Worm (Caenorhabditis elegans) whole organism, L4/young adult: Measurements from ENCODE around the gene C45G9.9.
A peak's percentile ranks its signal among the peaks of the same experiment; 100 is the strongest.
"Not testable (repeated sequence)": the region's sequence is repeated elsewhere in the genome, so short reads cannot be mapped to it uniquely, and the experiment has no call there.

Experiments used
- W03F9.2 ChIP-seq: fragments of 150-350 bp; optimal IDR thresholded peaks from 2 replicates; lab custom pipeline; 2014; ENCODE audit warnings: missing biosample characterization, missing genetic modification characterization
- dao-5 ChIP-seq: sonication (generic microtip); optimal IDR thresholded peaks from 2 replicates; lab custom pipeline; 2016; ENCODE audit warnings: missing genotype, missing genetic modification characterization, moderate library complexity, missing compliant biosample characterization
- him-1 ChIP-seq: sonication (generic microtip); optimal IDR thresholded peaks from 2 replicates; lab custom pipeline; 2016; ENCODE audit warnings: missing genotype, missing genetic modification reagents, missing genetic modification characterization, missing compliant biosample characterization

C45G9.9 gene

DNA sequence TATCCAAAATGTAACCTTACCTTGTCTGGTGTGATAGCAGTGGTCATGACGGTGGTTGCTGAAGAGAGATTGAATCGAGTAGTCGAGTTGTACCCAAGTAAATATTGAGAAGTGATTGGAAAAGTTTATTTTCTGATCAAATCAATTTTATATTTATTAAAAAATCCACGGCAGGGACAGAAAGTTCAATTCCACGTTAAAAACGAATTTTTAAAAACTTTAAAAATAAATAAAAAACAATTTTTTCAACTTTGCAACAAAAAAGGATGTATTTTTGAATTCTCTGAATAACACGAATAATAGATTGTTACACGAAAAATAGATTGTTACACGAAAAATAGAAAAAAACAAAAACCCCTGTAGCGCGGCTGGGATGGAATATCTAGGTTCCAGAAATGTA, at the start of gene C45G9.9:
Gene C45G9.9 (minus strand): TSS at position 101 of the 400 bp plus-strand sequence.
- not testable (repeated sequence) for TF ChIP-seq him-1; W03F9.2; dao-5 (tag; lab: Kevin White, UChicago)

- TF ChIP-seq W03F9.2 (peak; percentile 40), him-1 (no peak), dao-5 (tag; lab: Kevin White, UChicago) (no peak)
Observed at ce11 chrIII:5102616-5103015, 47.0 kb upstream of the C45G9.9 start, which contains the start of gene F54D8.6. Gene F54D8.6, plus strand, starts transcription at chrIII:5102985.

DNA sequence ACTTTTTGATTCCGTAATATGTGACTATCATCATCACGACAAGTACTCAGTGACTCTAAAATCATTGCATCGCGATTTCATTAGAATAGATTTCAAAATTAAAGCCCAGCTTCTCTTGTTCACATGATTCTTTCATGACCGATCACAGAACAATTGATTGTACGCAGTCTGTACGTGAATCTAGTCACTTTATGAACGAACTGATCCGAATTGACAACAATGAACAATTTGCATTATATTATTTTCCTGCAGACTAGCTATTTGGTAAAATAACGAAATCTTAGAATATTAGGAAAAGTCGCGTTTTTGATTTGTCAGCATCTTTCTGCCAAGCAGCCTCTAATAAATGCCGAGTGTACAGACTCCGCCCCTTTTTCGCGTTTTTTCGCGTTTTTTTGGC, 43.9 kb upstream of the C45G9.9 start:
- TF ChIP-seq W03F9.2, result no peak
- TF ChIP-seq him-1, result no peak
- no peak for TF ChIP-seq dao-5 (tag; lab: Kevin White, UChicago)

ce11 chrIII:5098740-5099276, 43.2 kb upstream of the C45G9.9 start:
- TF ChIP-seq him-1, result no peak
- no peak for TF ChIP-seq dao-5 (tag; lab: Kevin White, UChicago)
- TF ChIP-seq W03F9.2, result no peak

- TF ChIP-seq dao-5 (tag; lab: Kevin White, UChicago), result no peak
- no peak for TF ChIP-seq him-1
- TF ChIP-seq W03F9.2, result no peak
Observed at ce11 chrIII:5096741-5097140, 41.1 kb upstream of the C45G9.9 start.

DNA sequence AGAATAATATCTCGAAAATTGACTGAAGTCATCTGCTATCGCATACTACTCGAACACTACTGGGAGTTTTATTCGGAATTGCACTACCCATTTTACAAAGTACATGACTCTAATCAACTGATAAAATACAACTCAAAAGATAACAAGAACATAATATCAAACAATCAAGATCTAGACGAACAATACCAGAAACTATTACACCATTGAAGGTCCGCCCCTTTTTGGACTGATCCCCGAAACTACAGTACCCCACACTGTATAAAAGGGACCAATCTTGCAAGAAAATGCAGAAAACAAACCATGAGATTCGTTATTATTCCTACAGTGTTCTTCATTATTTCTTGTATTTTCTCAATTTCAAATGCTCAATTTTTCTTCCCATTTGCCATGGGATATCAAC, 38.9 kb upstream of the C45G9.9 start, which contains the start of gene F54D8.10:
Gene F54D8.10 (plus strand): TSS at position 301 of the 400 bp plus-strand sequence.
- TF ChIP-seq him-1 (no peak), W03F9.2 (no peak)

DNA sequence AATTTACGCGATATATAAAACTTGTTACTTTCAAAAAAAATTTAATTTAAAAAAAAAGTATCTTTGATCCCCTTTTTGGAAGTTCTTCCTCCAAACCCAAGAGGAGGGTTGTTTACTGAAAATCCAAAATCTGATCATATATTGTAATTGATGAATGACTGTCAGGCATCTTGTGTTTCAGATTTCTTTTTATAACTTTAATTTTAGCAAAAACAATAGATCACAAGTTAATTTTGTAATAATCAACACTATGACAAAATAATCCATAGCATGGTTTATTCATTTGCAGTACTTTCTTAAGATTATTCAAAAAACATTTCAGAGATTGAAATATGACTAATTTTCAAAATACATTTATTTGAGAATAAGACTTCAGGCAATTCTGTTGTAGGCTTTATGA, 36.7 kb upstream of the C45G9.9 start:
- no peak for TF ChIP-seq W03F9.2
- no peak for TF ChIP-seq dao-5 (tag; lab: Kevin White, UChicago)
- TF ChIP-seq him-1, result no peak

DNA sequence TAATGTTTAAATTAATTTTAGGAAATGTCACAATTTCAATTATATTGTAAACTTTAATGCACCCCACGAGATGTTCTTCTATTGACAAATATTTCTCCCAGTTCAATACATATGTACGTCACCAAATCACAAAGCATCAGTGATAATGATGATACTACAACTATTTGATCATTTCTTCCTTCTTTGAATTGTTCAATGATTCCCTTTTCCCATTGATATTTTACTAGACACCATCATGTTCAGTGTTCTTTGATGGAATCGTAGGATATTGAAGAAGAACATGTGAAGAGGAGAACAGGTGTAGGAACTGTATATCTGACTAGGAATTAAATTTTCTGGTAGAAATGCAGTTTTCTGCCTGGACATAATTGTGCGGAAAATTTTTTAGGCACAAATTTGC, 33.9 kb upstream of the C45G9.9 start:
- no peak for TF ChIP-seq him-1
- no peak for TF ChIP-seq W03F9.2
- no peak for TF ChIP-seq dao-5 (tag; lab: Kevin White, UChicago)

ce11 chrIII:5085529-5085928, 29.9 kb upstream of the C45G9.9 start, which contains the start of gene cah-1:
Gene cah-1, minus strand, starts transcription at chrIII:5085629.
- no peak for TF ChIP-seq W03F9.2
- no peak for TF ChIP-seq him-1
- no peak for TF ChIP-seq dao-5 (tag; lab: Kevin White, UChicago)

DNA sequence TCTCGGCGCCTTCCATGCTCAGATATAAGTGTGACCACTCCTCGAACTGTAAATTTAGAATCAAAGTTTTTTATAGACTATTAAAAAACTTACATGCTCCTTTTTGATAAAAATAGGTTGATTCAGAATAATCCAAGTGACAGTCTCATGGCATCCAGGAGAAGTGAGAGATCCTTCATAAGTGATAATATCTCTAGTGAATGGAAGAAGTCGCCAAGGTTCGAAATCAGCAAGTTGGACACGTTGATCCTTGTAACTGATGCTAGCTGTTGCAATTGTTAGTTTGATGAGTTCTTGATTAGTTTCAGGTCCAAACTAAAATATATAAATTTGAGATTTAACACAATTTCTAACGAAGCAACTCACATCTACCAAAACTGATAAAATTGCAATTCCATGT, 27.7 kb upstream of the C45G9.9 start:
- TF ChIP-seq dao-5 (tag; lab: Kevin White, UChicago) (no peak), W03F9.2 (no peak), him-1 (no peak)

- no peak for TF ChIP-seq him-1
- no peak for TF ChIP-seq W03F9.2
- TF ChIP-seq dao-5 (tag; lab: Kevin White, UChicago), result no peak
Observed at ce11 chrIII:5081573-5081823, 25.9 kb upstream of the C45G9.9 start, which contains the start of gene cox-6A. Gene cox-6A, plus strand, starts transcription at chrIII:5081724.

- TF ChIP-seq him-1 (peak; percentile 81), dao-5 (tag; lab: Kevin White, UChicago) (no peak), W03F9.2 (peak; percentile 1)
Observed at ce11 chrIII:5080700-5081572, 25.3 kb upstream of the C45G9.9 start.

- TF ChIP-seq dao-5 (tag; lab: Kevin White, UChicago), result no peak
- TF ChIP-seq him-1, result no peak
- no peak for TF ChIP-seq W03F9.2
Observed at ce11 chrIII:5078062-5078461, 22.5 kb upstream of the C45G9.9 start.

DNA sequence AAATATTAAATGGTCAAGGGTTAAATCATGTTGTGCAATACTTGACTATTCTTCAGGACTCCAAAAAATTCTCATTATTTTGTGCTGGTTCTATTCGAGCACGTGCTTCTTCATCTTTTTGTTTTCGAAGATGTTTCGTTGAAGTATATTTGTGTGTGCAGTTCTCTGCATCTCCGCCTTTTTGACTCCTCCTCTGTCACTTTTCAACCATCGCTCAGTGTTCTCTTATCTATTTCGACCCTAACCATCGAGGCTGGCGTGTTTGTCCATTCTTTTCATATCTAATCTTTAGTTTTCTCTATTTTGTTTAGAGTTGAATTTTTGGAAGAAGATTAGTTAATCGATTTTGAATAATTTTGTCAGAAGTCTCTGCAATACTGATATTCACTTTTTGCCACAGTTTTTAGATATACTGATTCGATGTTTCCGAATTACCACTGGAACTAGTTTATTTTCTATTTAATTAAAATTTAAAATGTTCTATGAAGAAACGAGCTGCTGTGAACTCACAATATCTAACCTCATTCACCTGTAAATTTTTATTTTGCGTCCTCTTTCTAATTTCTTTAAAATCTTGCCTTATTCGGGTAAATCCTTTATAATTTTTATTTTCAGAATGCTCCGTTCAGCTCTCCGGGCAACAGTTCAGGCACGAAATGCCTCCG, 21.7 kb upstream of the C45G9.9 start, which contains the start of gene alh-1:
Gene alh-1 (plus strand): TSS at position 615 of the 665 bp plus-strand sequence.
- TF ChIP-seq him-1, result no peak
- TF ChIP-seq dao-5 (tag; lab: Kevin White, UChicago), result no peak
- no peak for TF ChIP-seq W03F9.2

DNA sequence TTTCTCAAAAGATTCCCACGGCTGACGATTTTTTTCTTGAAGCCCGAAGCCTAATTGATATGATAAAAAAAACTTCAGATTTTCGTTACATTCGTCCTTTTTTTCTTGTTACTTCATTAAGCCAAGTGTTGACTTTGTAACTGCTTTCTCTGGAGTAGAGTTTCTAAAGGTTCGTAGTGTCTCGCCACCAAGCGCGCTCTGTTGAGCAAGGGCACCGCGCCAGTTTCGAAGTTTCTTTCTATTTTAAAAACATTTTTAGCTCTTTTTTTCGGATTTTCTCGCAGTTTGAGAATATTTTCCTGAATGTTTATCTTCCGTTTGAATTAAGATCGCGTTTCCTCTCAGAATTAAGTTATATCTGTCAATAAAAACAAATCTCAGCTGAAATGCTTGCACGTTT, 21.0 kb upstream of the C45G9.9 start:
- TF ChIP-seq him-1 (no peak), W03F9.2 (no peak), dao-5 (tag; lab: Kevin White, UChicago) (no peak)
